Worm (Caenorhabditis elegans) whole organism, L1 larva: ENCODE results near the gene cyn-10.

Experiments
- C04F5.9 ChIP-seq: sonication (generic microtip); optimal IDR thresholded peaks from 2 replicates; lab custom pipeline; 2016; ENCODE audit warnings: missing genetic modification characterization, missing compliant biosample characterization
- C16A3.4 ChIP-seq: fragments of 150-350 bp; optimal IDR thresholded peaks from 2 replicates; lab custom pipeline; 2014; ENCODE audit warnings: missing biosample characterization, missing genetic modification characterization
- C34B4.2 ChIP-seq: sonication (generic microtip); optimal IDR thresholded peaks from 2 replicates; lab custom pipeline; 2017; ENCODE audit warnings: mild to moderate bottlenecking, missing genetic modification characterization, missing compliant biosample characterization
- F16B12.6 ChIP-seq: fragments of 150-350 bp; optimal IDR thresholded peaks from 2 replicates; lab custom pipeline; 2014; ENCODE audit warnings: missing biosample characterization, missing genetic modification characterization
- aly-2 ChIP-seq: fragments of 150-350 bp; optimal IDR thresholded peaks from 2 replicates; lab custom pipeline; 2014; ENCODE audit warnings: missing biosample characterization, missing genetic modification characterization
- ama-1 ChIP-seq: fragments of 150-350 bp; optimal IDR thresholded peaks from 2 replicates; lab custom pipeline; 2014
- blmp-1 ChIP-seq: fragments of 150-350 bp; optimal IDR thresholded peaks from 2 replicates; lab custom pipeline; 2014; ENCODE audit warnings: missing biosample characterization, missing genetic modification characterization
- ceh-88 ChIP-seq: fragments of 200-800 bp; sonication (Bioruptor generic); IDR thresholded peaks from 2 replicates; pipeline ENCODE4 v1.3.6; 2022; ENCODE audit warnings: missing genetic modification characterization, missing compliant biosample characterization
- ceh-90 ChIP-seq: sonication (generic microtip); optimal IDR thresholded peaks from 2 replicates; lab custom pipeline; 2016; ENCODE audit warnings: missing genetic modification characterization, missing compliant biosample characterization
- dpl-1 ChIP-seq, 3 experiments: fragments of 150-350 bp in 2 of 3; sonication (generic microtip) in 1 of 3; optimal IDR thresholded peaks; 2 replicates each; lab custom pipeline; 2014 to 2017; ENCODE audit warnings: missing biosample characterization in 3 of 3, missing genetic modification characterization in 3 of 3, missing genetic modification reagents in 3 of 3
- dsc-1 ChIP-seq: sonication (generic microtip); optimal IDR thresholded peaks from 2 replicates; lab custom pipeline; 2016; ENCODE audit warnings: mild to moderate bottlenecking, missing genetic modification characterization, missing compliant biosample characterization
- efl-1 ChIP-seq, 4 experiments: fragments of 150-350 bp; optimal IDR thresholded peaks in 3 of 4; peaks in 1 of 4; 1 replicate in 1 of 4; 2 replicates in 3 of 4; lab custom pipeline; 2014; ENCODE audit warnings: missing biosample characterization in 2 of 4, missing genetic modification characterization in 2 of 4, missing genetic modification reagents in 2 of 4
- egl-13 ChIP-seq: sonication (generic microtip); optimal IDR thresholded peaks from 2 replicates; lab custom pipeline; 2016; ENCODE audit warnings: missing genotype, missing genetic modification reagents, missing genetic modification characterization, missing compliant biosample characterization
- egl-27 ChIP-seq, 2 experiments: fragments of 150-350 bp in 1 of 2; sonication (generic microtip); optimal IDR thresholded peaks; 3 replicates each; lab custom pipeline; 2017 to 2018; ENCODE audit warnings: missing biosample characterization in 2 of 2, missing genetic modification characterization in 2 of 2, missing genetic modification reagents in 2 of 2
- fkh-10 ChIP-seq: sonication (generic microtip); optimal IDR thresholded peaks from 2 replicates; lab custom pipeline; 2017; ENCODE audit warnings: missing biosample characterization, missing genetic modification reagents, missing genetic modification characterization
- grh-1 ChIP-seq: fragments of 200-800 bp; sonication (Bioruptor generic); IDR thresholded peaks from 2 replicates; pipeline ENCODE4 v1.3.6; 2022; ENCODE audit warnings: missing genetic modification reagents, missing genetic modification characterization, missing compliant biosample characterization
- hlh-4 ChIP-seq: sonication (generic microtip); optimal IDR thresholded peaks from 2 replicates; lab custom pipeline; 2016; ENCODE audit warnings: mild to moderate bottlenecking, missing genetic modification characterization, missing compliant biosample characterization
- jun-1 ChIP-seq: fragments of 150-350 bp; optimal IDR thresholded peaks from 2 replicates; lab custom pipeline; 2014; ENCODE audit warnings: missing biosample characterization, missing genetic modification reagents, missing genetic modification characterization
- lin-13 ChIP-seq: fragments of 150-350 bp; optimal IDR thresholded peaks from 2 replicates; lab custom pipeline; 2014; ENCODE audit warnings: missing biosample characterization, missing genetic modification reagents, missing genetic modification characterization
- lin-14 ChIP-seq: fragments of 200-800 bp; sonication (Bioruptor generic); optimal IDR thresholded peaks from 2 replicates; lab custom pipeline; 2018; ENCODE audit warnings: mild to moderate bottlenecking, missing genetic modification characterization, moderate library complexity, missing compliant biosample characterization
- lin-35 ChIP-seq, 2 experiments: fragments of 150-350 bp; optimal IDR thresholded peaks; 2 replicates each; lab custom pipeline; 2014; ENCODE audit warnings: missing biosample characterization in 2 of 2, missing genetic modification characterization in 2 of 2, missing genetic modification reagents in 2 of 2
- lin-39 ChIP-seq: fragments of 150-350 bp; optimal IDR thresholded peaks from 2 replicates; lab custom pipeline; 2014; ENCODE audit warnings: missing biosample characterization, missing genetic modification reagents, missing genetic modification characterization
- mep-1 ChIP-seq: fragments of 150-350 bp; optimal IDR thresholded peaks from 2 replicates; lab custom pipeline; 2014; ENCODE audit warnings: missing biosample characterization, missing genetic modification characterization
- nhr-11 ChIP-seq: fragments of 150-350 bp; optimal IDR thresholded peaks from 2 replicates; lab custom pipeline; 2014; ENCODE audit warnings: missing biosample characterization, missing genetic modification characterization
- nhr-19 ChIP-seq: fragments of 200-800 bp; sonication (Bioruptor generic); conservative IDR thresholded peaks from 2 replicates; pipeline ENCODE4 v1.3.6; 2022; ENCODE audit warnings: missing genetic modification characterization, missing compliant biosample characterization
- nhr-237 ChIP-seq: fragments of 150-350 bp; optimal IDR thresholded peaks from 2 replicates; lab custom pipeline; 2014; ENCODE audit warnings: missing biosample characterization, missing genetic modification characterization
- nhr-28 ChIP-seq: fragments of 150-350 bp; optimal IDR thresholded peaks from 2 replicates; lab custom pipeline; 2014; ENCODE audit warnings: missing biosample characterization, missing genetic modification characterization
- nhr-47 ChIP-seq: sonication (generic microtip); optimal IDR thresholded peaks from 2 replicates; lab custom pipeline; 2016; ENCODE audit warnings: mild to moderate bottlenecking, missing genetic modification characterization, moderate library complexity, missing compliant biosample characterization
- nhr-71 ChIP-seq: sonication (generic microtip); optimal IDR thresholded peaks from 2 replicates; lab custom pipeline; 2016; ENCODE audit warnings: mild to moderate bottlenecking, missing genetic modification characterization, moderate library complexity, missing compliant biosample characterization
- nhr-76 ChIP-seq: sonication (generic microtip); optimal IDR thresholded peaks from 2 replicates; lab custom pipeline; 2017; ENCODE audit warnings: missing biosample characterization, missing genetic modification characterization
- nhr-84 ChIP-seq: sonication (generic microtip); optimal IDR thresholded peaks from 2 replicates; lab custom pipeline; 2017; ENCODE audit warnings: missing biosample characterization, missing genetic modification characterization
- nhr-85 ChIP-seq: sonication (generic microtip); peaks from one replicate; lab custom pipeline; 2016; ENCODE audit warnings: missing genetic modification characterization, inconsistent platforms, missing compliant biosample characterization
- nhr-90 ChIP-seq: sonication (generic microtip); optimal IDR thresholded peaks from 2 replicates; lab custom pipeline; 2016; ENCODE audit warnings: mild to moderate bottlenecking, missing genetic modification characterization, missing compliant biosample characterization; ENCODE audit not compliant: poor library complexity
- rnt-1 ChIP-seq: sonication (generic microtip); optimal IDR thresholded peaks from 2 replicates; lab custom pipeline; 2016; ENCODE audit warnings: mild to moderate bottlenecking, missing genetic modification characterization, moderate library complexity, missing compliant biosample characterization
- snpc-4 ChIP-seq: fragments of 150-350 bp; optimal IDR thresholded peaks from 2 replicates; lab custom pipeline; 2014; ENCODE audit warnings: missing biosample characterization, missing genetic modification characterization
- sox-4 ChIP-seq: sonication (generic microtip); optimal IDR thresholded peaks from 2 replicates; lab custom pipeline; 2016; ENCODE audit warnings: missing genetic modification characterization, missing compliant biosample characterization
- swsn-7 ChIP-seq: sonication (generic microtip); optimal IDR thresholded peaks from 2 replicates; lab custom pipeline; 2016; ENCODE audit warnings: missing genetic modification characterization, missing compliant biosample characterization
- unc-130 ChIP-seq: fragments of 150-350 bp; optimal IDR thresholded peaks from 2 replicates; lab custom pipeline; 2017; ENCODE audit warnings: missing biosample characterization, missing genetic modification characterization, inconsistent platforms
- unc-62 ChIP-seq: fragments of 150-350 bp; optimal IDR thresholded peaks from 2 replicates; lab custom pipeline; 2014; ENCODE audit warnings: missing biosample characterization, missing genetic modification reagents, missing genetic modification characterization
- unc-86 ChIP-seq: sonication (generic microtip); optimal IDR thresholded peaks from 2 replicates; lab custom pipeline; 2016; ENCODE audit warnings: missing genetic modification characterization, missing compliant biosample characterization
- unc-98 ChIP-seq: fragments of 200-800 bp; sonication (Bioruptor generic); IDR thresholded peaks from 2 replicates; pipeline ENCODE4 v1.3.6; 2022; ENCODE audit warnings: missing genetic modification characterization, missing compliant biosample characterization
- vab-15 ChIP-seq: sonication (generic microtip); optimal IDR thresholded peaks from 2 replicates; lab custom pipeline; 2017; ENCODE audit warnings: missing genotype, mild to moderate bottlenecking, missing genetic modification characterization, missing compliant biosample characterization
- xbp-1 ChIP-seq: sonication (generic microtip); optimal IDR thresholded peaks from 2 replicates; lab custom pipeline; 2016; ENCODE audit warnings: missing genetic modification characterization, missing compliant biosample characterization
- zip-4 ChIP-seq: fragments of 200-800 bp; sonication (Bioruptor generic); optimal IDR thresholded peaks from 2 replicates; lab custom pipeline; 2018; ENCODE audit warnings: mild to moderate bottlenecking, missing genetic modification characterization, moderate library complexity, missing compliant biosample characterization
- ztf-4 ChIP-seq: fragments of 150-350 bp; optimal IDR thresholded peaks from 2 replicates; lab custom pipeline; 2014; ENCODE audit warnings: missing biosample characterization, missing genetic modification characterization

Gene cyn-10

DNA sequence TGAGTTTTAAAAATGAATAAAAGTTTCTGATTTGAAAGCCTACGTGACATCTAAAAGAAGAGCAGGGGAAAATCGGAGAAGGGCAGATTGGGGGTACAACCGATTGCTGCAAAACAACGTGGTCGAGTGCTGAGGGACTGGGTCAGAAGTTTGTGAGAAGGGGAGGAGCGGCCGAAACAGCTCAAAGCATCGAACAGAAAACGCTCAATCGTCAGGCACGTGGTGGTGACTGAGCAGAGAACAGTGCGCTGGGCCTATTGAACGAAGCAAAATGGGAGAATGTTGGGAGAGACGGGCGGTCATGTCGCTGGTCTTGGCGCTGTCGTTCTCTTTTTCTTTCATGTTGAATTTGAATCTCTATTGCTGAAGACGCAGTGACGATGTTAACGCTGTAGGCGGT lies 22.0 kb downstream of the cyn-10 start (continued):
- TF ChIP-seq nhr-28 (tag; lab: Kevin White, UChicago) (no peak), C16A3.4 (tag; lab: Kevin White, UChicago) (peak; percentile 70), lin-14 (GFP tag; lab: Kevin White, UChicago) (peak; percentile 88), egl-13 (tag; lab: Kevin White, UChicago) (no peak), nhr-237 (no peak), dsc-1 (peak; percentile 7), grh-1 (GFP tag; lab: Robert Waterston, UW) (0 out of 2 replicates have a peak, but pooled peaks have one; percentile 9), xbp-1 (tag; lab: Kevin White, UChicago) (peak; percentile 14)

DNA sequence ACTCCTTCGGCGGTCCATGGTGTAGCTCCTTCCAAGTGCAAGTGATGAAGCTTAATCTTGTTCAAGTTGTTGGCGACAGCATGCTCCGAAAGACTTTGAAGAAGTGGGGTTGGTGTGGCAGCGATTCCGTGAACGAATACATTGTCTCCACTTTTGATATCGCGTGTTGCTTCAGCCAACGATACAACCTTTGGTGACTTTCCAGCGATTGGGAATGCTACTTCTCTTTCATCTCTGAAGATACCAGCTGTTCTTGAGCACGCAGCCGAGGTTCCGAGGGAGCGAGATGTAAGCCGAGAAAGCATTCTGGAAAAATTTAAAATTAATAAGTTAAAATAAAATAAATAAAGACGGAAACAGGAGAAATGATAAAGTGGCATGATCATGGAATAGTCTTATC lies 23.1 kb downstream of the cyn-10 start, which contains the start of gene acer-1:
acer-1 (minus strand) TSS at position 306 of the 400 bp plus-strand sequence.
- TF ChIP-seq lin-13 (GFP tag; lab: Kevin White, UChicago) (no peak), nhr-19 (GFP tag; lab: Robert Waterston, UW) (peak; percentile 12; the same call in 1 of the 2 replicates), aly-2 (tag; lab: Kevin White, UChicago) (no peak), ceh-90 (tag; lab: Kevin White, UChicago) (no peak), unc-62 (GFP tag; lab: Kevin White, UChicago) (no peak), ama-1 (lab: Kevin White, UChicago) (peak; percentile 31), nhr-76 (no peak), nhr-28 (tag; lab: Kevin White, UChicago) (no peak), efl-1 (optimal IDR thresholded peaks at IDR 0.05; lab: Kevin White, UChicago) (no peak), efl-1 (GFP tag; optimal IDR thresholded peaks at IDR 0.05 in 1 of 2; lab: Kevin White, UChicago) (peak in 1 of 2 experiments; percentile 59), grh-1 (GFP tag; lab: Robert Waterston, UW) (no peak), nhr-71 (tag; lab: Kevin White, UChicago) (peak; percentile 33), blmp-1 (tag; lab: Kevin White, UChicago) (no peak), lin-35 (GFP tag; optimal IDR thresholded peaks at IDR 0.05; lab: Kevin White, UChicago) (no peak), ceh-88 (GFP tag; lab: Robert Waterston, UW) (0 out of 2 replicates have a peak, but pooled peaks have one; percentile 42), rnt-1 (tag; lab: Kevin White, UChicago) (peak; percentile 28), nhr-85 (tag; lab: Kevin White, UChicago) (peak; percentile 75), unc-130 (tag; lab: Kevin White, UChicago) (no peak), unc-98 (no peak), fkh-10 (no peak), ztf-4 (tag; lab: Kevin White, UChicago) (peak; percentile 46), C04F5.9 (tag; lab: Kevin White, UChicago) (no peak)

DNA sequence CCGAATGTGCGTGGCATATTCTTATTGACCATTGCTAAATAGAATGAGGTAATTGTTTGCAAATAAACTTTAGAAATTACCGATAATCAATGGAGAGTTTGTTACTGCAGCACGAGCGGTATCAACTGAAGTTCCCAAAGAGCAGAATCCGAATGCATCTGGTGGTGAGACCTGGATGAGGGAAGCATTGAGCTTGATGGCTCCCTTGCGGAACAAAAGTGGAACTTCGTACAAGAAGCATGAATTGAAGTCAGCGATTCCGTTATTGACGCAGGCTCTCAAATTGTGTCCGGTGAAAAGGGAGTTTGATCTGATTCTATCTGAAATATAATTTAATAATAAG lies 23.6 kb downstream of the cyn-10 start:
- TF ChIP-seq dpl-1 (GFP tag; optimal IDR thresholded peaks at IDR 0.05; lab: Kevin White, UChicago), result no peak
- peak; percentile 36 for TF ChIP-seq nhr-71 (tag; lab: Kevin White, UChicago)
- TF ChIP-seq lin-39, result no peak
- peak in 1 of 2 experiments; percentile 35 for TF ChIP-seq lin-35 (GFP tag; optimal IDR thresholded peaks at IDR 0.05; lab: Kevin White, UChicago)
- TF ChIP-seq ama-1 (lab: Kevin White, UChicago), result peak; percentile 40
- TF ChIP-seq nhr-84 (tag; lab: Kevin White, UChicago), result no peak
- TF ChIP-seq nhr-47 (tag; lab: Kevin White, UChicago), result peak; percentile 24
- no peak for TF ChIP-seq egl-13 (tag; lab: Kevin White, UChicago)
- TF ChIP-seq zip-4 (GFP tag; lab: Kevin White, UChicago), result peak; percentile 40

DNA sequence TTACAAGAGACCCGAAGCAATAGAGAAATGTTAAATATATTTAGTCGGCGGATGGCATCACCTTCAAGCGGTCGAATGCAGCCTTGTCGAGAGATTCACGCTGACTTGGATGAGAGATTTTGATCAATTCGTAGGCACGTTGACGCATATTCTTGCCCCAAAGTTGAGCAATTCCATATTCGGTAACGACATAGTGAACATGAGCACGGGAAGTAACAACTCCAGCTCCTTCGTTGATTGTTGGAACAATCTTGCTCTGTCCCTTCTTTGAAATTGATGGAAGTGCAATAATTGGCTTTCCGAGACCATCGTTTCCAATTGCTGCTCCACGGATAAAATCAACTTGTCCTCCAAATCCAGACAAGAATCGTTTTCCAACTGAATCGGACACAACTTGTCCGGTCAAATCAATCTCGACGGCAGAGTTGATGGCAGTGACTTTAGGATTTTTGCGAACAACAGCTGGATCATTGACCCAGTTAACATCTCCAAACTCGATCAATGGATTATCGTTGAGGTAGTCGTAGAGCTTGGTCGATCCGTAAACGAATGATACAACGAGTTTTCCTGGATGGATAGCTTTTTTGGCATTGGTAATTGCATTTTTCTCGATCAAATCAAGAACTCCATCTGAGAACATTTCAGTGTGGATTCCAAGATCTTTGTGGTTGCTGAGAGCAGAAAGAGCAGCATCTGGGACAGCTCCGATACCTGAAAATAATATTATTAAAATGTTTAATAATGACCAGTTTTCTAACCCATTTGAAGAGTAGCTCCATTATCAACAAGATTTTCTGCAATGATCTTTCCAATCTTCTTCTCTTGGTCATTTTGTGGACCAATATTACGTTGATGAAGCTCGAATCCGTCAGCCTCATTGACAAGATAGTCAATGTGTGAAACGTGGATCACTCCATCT lies 24.2 kb downstream of the cyn-10 start:
- TF ChIP-seq hlh-4 (tag; lab: Kevin White, UChicago) (no peak), sox-4 (no peak), snpc-4 (no peak), fkh-10 (no peak), nhr-84 (tag; lab: Kevin White, UChicago) (no peak), mep-1 (tag; lab: Kevin White, UChicago) (no peak), egl-27 (tag; optimal IDR thresholded peaks at IDR 0.05; lab: Kevin White, UChicago) (no peak), jun-1 (tag; lab: Kevin White, UChicago) (no peak), swsn-7 (tag; lab: Kevin White, UChicago) (no peak), C34B4.2 (tag; lab: Kevin White, UChicago) (no peak), lin-35 (GFP tag; optimal IDR thresholded peaks at IDR 0.05; lab: Kevin White, UChicago) (peak in 1 of 2 experiments; percentile 9), nhr-11 (no peak), F16B12.6 (tag; lab: Kevin White, UChicago) (no peak), nhr-90 (tag; lab: Kevin White, UChicago) (no peak), lin-13 (GFP tag; lab: Kevin White, UChicago) (peak; percentile 17), unc-86 (tag; lab: Kevin White, UChicago) (no peak), vab-15 (tag; lab: Kevin White, UChicago) (no peak)
